Worm (Caenorhabditis elegans): ENCODE data around the gene pals-40.

The pals-40 gene

DNA sequence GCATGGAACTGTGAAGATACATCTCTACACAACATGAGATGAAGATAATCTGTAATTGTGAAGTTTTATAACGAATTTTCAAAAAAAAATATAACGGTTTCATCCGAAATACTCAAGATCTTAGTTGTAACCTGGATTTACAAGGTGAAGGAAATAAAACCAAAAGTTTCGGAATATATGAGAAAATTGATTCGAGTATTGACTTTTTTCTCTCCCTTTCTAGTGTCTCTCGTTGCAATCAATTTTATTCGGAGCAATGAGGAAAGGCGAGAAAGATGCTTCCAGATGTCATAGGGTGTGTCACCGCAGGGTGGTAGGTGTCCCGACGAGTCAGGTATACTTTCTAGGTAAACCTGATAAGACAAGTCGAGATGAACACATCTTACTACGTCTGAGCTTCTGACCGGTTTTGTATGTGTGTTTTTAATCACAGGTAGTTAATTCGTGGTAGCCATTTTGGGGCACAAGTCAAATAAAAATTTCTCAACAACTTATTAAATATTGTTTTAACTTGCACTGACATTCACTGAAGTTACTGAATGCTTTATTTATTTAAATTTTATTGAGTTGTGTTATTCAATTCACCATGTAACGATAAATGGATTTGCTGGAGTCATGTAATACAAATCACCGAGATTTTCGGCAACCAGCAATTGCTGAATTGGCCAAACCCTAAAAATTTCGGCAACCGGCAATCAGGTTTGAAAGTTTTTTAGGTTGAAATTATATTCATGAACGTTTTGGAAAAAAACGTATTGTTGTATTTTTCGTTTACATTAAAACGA is 10.7 kb upstream of the pals-40 start, which contains the start of gene pals-20:
Gene pals-20 (minus strand): TSS at position 51 of the 785 bp plus-strand sequence.
- TF ChIP-seq elt-1 (tag; optimal IDR thresholded peaks at IDR 0.05; ENCODE audit: borderline replicate concordance, insufficient read depth) (no peak), ceh-83 (GFP tag; optimal IDR thresholded peaks at IDR 0.05) (no peak), ham-2 (GFP tag; optimal IDR thresholded peaks at IDR 0.05) (no peak), sptf-1 (tag; optimal IDR thresholded peaks at IDR 0.05) (no peak), mep-1 (tag; optimal IDR thresholded peaks at IDR 0.05) (no peak), unc-39 (tag; optimal IDR thresholded peaks at IDR 0.05) (no peak), sem-2 (GFP tag; optimal IDR thresholded peaks at IDR 0.05) (no peak), zip-8 (tag; optimal IDR thresholded peaks at IDR 0.05) (no peak), unc-120 (tag; optimal IDR thresholded peaks at IDR 0.05; ENCODE audit: poor library complexity, severe bottlenecking) (no peak), tbx-8 (GFP tag; optimal IDR thresholded peaks at IDR 0.05) (no peak), lin-13 (tag; optimal IDR thresholded peaks at IDR 0.05) (no peak)

DNA sequence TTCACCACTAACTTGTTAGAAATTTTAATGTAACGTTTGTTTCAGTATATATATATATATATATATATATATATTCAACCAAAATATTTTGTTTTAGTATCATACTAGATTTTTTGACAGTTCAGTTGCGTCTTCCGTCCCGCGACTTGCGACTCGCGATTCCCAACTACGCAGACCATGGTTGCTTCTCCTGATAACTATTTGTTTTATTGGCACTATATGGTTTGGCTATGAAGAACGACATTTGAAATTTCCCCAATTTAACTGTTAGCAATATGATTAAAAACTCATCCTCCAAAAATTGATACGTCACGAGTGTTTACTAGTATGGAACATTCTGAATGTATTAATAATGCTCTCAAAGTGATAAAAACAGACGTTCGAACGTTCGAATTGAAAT is 6.9 kb upstream of the pals-40 start:
- no peak for TF ChIP-seq unc-120 (tag; optimal IDR thresholded peaks at IDR 0.05; ENCODE audit: poor library complexity, severe bottlenecking)
- no peak for TF ChIP-seq nhr-12 (tag; optimal IDR thresholded peaks at IDR 0.05)
- no peak for TF ChIP-seq sem-2 (GFP tag; optimal IDR thresholded peaks at IDR 0.05)
- no peak for TF ChIP-seq ces-1 (GFP tag; optimal IDR thresholded peaks at IDR 0.05)
- TF ChIP-seq lin-13 (tag; optimal IDR thresholded peaks at IDR 0.05): no peak
- no peak for TF ChIP-seq tbx-8 (GFP tag; optimal IDR thresholded peaks at IDR 0.05)
- TF ChIP-seq nhr-237 (tag; optimal IDR thresholded peaks at IDR 0.05): no peak
- no peak for TF ChIP-seq elt-3 (tag; optimal IDR thresholded peaks at IDR 0.05)
- no peak for TF ChIP-seq flh-1 (GFP tag; optimal IDR thresholded peaks at IDR 0.05)
- no peak for TF ChIP-seq unc-39 (tag; optimal IDR thresholded peaks at IDR 0.05)

DNA sequence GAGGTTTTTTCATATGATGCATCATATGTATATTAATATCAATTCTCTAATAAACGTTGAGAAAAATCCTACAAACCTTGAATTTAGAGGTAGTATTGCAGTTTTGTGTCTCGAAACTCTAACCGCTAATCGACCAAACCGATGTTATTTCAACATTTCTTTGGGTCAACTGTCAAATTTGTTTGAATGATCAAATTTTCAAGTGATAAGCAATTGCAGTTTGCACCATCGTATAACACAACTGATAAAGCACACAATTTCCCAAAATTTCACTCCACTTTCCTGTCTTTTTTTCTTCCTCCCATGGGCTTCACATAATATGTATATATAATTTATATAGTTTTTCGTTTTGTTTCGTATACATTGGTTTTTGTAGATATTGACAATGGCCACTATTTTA is 6.3 kb upstream of the pals-40 start, which contains the start of the genes fbxa-138 and Y82E9BR.5:
Gene fbxa-138 (minus strand): TSS at position 161 of the 400 bp plus-strand sequence.
Gene Y82E9BR.5 (plus strand): TSS at position 279 of the 400 bp plus-strand sequence.
- TF ChIP-seq unc-120 (tag; optimal IDR thresholded peaks at IDR 0.05; ENCODE audit: poor library complexity, severe bottlenecking) (no peak), sptf-1 (tag; optimal IDR thresholded peaks at IDR 0.05) (no peak), mls-2 (tag; optimal IDR thresholded peaks at IDR 0.05) (no peak), tbx-8 (GFP tag; optimal IDR thresholded peaks at IDR 0.05) (no peak), ces-1 (GFP tag; optimal IDR thresholded peaks at IDR 0.05) (no peak), elt-3 (tag; optimal IDR thresholded peaks at IDR 0.05) (no peak), nhr-237 (tag; optimal IDR thresholded peaks at IDR 0.05) (no peak), mab-5 (tag; optimal IDR thresholded peaks at IDR 0.05) (no peak), snpc-4 (tag; optimal IDR thresholded peaks at IDR 0.05) (no peak), blmp-1 (tag; optimal IDR thresholded peaks at IDR 0.05) (no peak), pha-4 (tag; optimal IDR thresholded peaks at IDR 0.05) (no peak), lin-32 (GFP tag; optimal IDR thresholded peaks at IDR 0.05) (no peak), elt-1 (tag; optimal IDR thresholded peaks at IDR 0.05; ENCODE audit: borderline replicate concordance, insufficient read depth) (no peak), nhr-28 (tag; optimal IDR thresholded peaks at IDR 0.05) (no peak), drap-1 (GFP tag; optimal IDR thresholded peaks at IDR 0.05) (no peak), lsy-2 (tag; optimal IDR thresholded peaks at IDR 0.05) (no peak), nhr-76 (tag; optimal IDR thresholded peaks at IDR 0.05) (no peak), mep-1 (tag; optimal IDR thresholded peaks at IDR 0.05) (no peak), unc-62 (GFP tag; optimal IDR thresholded peaks at IDR 0.05) (no peak), cnd-1 (tag; optimal IDR thresholded peaks at IDR 0.05) (no peak)

DNA sequence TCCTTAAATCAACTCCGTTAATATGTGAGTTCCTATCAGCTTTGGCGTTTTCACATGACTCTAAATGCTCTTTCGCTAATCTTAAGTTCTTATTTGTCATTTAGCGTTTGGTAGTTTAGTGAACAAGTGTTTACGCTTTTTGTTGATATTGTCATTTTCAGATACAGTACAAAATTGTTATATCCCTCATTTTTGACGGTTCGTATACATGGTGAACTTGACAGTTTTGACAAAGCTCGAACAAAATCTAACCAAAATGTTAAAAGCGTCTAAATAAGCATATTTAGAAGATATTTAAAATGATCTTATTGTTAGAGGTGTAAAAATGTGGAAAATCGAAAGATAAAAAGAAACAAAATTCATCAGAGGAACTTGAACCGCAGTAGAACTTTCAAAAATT is 5.7 kb upstream of the pals-40 start:
- no peak for TF ChIP-seq elt-3 (tag; optimal IDR thresholded peaks at IDR 0.05)
- TF ChIP-seq ceh-39 (tag; optimal IDR thresholded peaks at IDR 0.05): no peak
- TF ChIP-seq nhr-2 (tag; optimal IDR thresholded peaks at IDR 0.05): no peak
- TF ChIP-seq drap-1 (GFP tag; optimal IDR thresholded peaks at IDR 0.05): no peak
- no peak for TF ChIP-seq ces-1 (GFP tag; optimal IDR thresholded peaks at IDR 0.05)
- no peak for TF ChIP-seq unc-39 (tag; optimal IDR thresholded peaks at IDR 0.05)
- TF ChIP-seq mls-2 (tag; optimal IDR thresholded peaks at IDR 0.05): no peak
- no peak for TF ChIP-seq unc-120 (tag; optimal IDR thresholded peaks at IDR 0.05; ENCODE audit: poor library complexity, severe bottlenecking)
- no peak for TF ChIP-seq mab-5 (tag; optimal IDR thresholded peaks at IDR 0.05)
- no peak for TF ChIP-seq ztf-11 (tag; optimal IDR thresholded peaks at IDR 0.05)
- no peak for TF ChIP-seq lsy-2 (tag; optimal IDR thresholded peaks at IDR 0.05)
- no peak for TF ChIP-seq sem-2 (GFP tag; optimal IDR thresholded peaks at IDR 0.05)
- no peak for TF ChIP-seq ham-2 (GFP tag; optimal IDR thresholded peaks at IDR 0.05)
- no peak for TF ChIP-seq M03D4.4 (tag; optimal IDR thresholded peaks at IDR 0.05)
- TF ChIP-seq tbx-8 (GFP tag; optimal IDR thresholded peaks at IDR 0.05): no peak
- no peak for TF ChIP-seq ceh-83 (GFP tag; optimal IDR thresholded peaks at IDR 0.05)
- TF ChIP-seq pha-4 (tag; optimal IDR thresholded peaks at IDR 0.05): no peak
- TF ChIP-seq mep-1 (tag; optimal IDR thresholded peaks at IDR 0.05): no peak
